Fruit fly (Drosophila melanogaster): ENCODE measurements around the gene atk.

Gene atk

dm6 chr3L:20508136-20508635 lies 43.5 kb upstream of the atk start:
- TF ChIP-seq trh (GFP tag; optimal IDR thresholded peaks at IDR 0.05), result peak; percentile 84
- peak; percentile 78 for TF ChIP-seq her (GFP tag; optimal IDR thresholded peaks at IDR 0.05)
- TF ChIP-seq CkIIα-i1 (GFP tag; IDR thresholded peaks at IDR 0.05), result peak; percentile 54; the same call in 1 of the 2 replicates
- TF ChIP-seq sob (GFP tag; IDR thresholded peaks at IDR 0.05), result peak; percentile 96
- TF ChIP-seq croc (GFP tag; conservative IDR thresholded peaks at IDR 0.05), result peak; percentile 84
- peak; percentile 84; the same call in 2 of the 3 replicates for TF ChIP-seq ase (GFP tag; IDR thresholded peaks at IDR 0.05)
- peak; percentile 84 for TF ChIP-seq CG8359 (GFP tag; optimal IDR thresholded peaks at IDR 0.05; ENCODE audit: borderline replicate concordance)
- peak; percentile 87 for TF ChIP-seq CG4730 (GFP tag; IDR thresholded peaks at IDR 0.05)
- TF ChIP-seq ssp (GFP tag; IDR thresholded peaks at IDR 0.05), result peak; percentile 86
- TF ChIP-seq Max (GFP tag; optimal IDR thresholded peaks at IDR 0.05), result peak; percentile 91
- peak; percentile 81 for TF ChIP-seq HmgD (GFP tag; optimal IDR thresholded peaks at IDR 0.05)
- TF ChIP-seq Dek (tag; optimal IDR thresholded peaks at IDR 0.05), result peak; percentile 94
- TF ChIP-seq CG2199 (GFP tag; IDR thresholded peaks at IDR 0.05), result peak; percentile 84; the same call in 2 of the 3 replicates
- no peak for TF ChIP-seq Doc3 (GFP tag; IDR thresholded peaks at IDR 0.05; ENCODE audit: partially characterized antibody)
- TF ChIP-seq sima (GFP tag; optimal IDR thresholded peaks at IDR 0.05), result peak; percentile 48
- peak; percentile 78 for TF ChIP-seq CG31365 (tag; optimal IDR thresholded peaks at IDR 0.05)
- peak; percentile 89 for TF ChIP-seq pum (GFP tag; optimal IDR thresholded peaks at IDR 0.05)
- TF ChIP-seq CG34224 (GFP tag; IDR thresholded peaks at IDR 0.05; ENCODE audit: partially characterized antibody), result peak; percentile 52; the same call in 1 of the 3 replicates
- peak; percentile 77 for TF ChIP-seq Mes4 (GFP tag; optimal IDR thresholded peaks at IDR 0.05)
- no peak for TF ChIP-seq CG3726 (GFP tag; IDR thresholded peaks at IDR 0.05)
- peak; percentile 71 for TF ChIP-seq CG8388 (GFP tag; optimal IDR thresholded peaks at IDR 0.05)
- peak; percentile 94 for TF ChIP-seq CG11247 (GFP tag; IDR thresholded peaks at IDR 0.05)
- peak; percentile 74 for TF ChIP-seq CG6254 (GFP tag; optimal IDR thresholded peaks at IDR 0.05)
- TF ChIP-seq usp (GFP tag; optimal IDR thresholded peaks at IDR 0.05), result no peak
- TF ChIP-seq Hr3 (GFP tag; optimal IDR thresholded peaks at IDR 0.05), result peak; percentile 87
- TF ChIP-seq fd3F (GFP tag; optimal IDR thresholded peaks at IDR 0.05), result peak; percentile 94
- peak in 1 of 3 experiments; percentile 72 for TF ChIP-seq lola (GFP tag; optimal IDR thresholded peaks at IDR 0.05)
- TF ChIP-seq nom (GFP tag; optimal IDR thresholded peaks at IDR 0.05), result peak; percentile 85
- TF ChIP-seq lilli (GFP tag; optimal IDR thresholded peaks at IDR 0.05), result peak; percentile 98
- peak; percentile 74 for TF ChIP-seq CG18764 (GFP tag; optimal IDR thresholded peaks at IDR 0.05)
- peak; percentile 79 for TF ChIP-seq jumu (GFP tag; optimal IDR thresholded peaks at IDR 0.05)
- peak; percentile 92 for TF ChIP-seq CG32772 (GFP tag; IDR thresholded peaks at IDR 0.05)
- peak; percentile 79 for TF ChIP-seq CG33557 (GFP tag; optimal IDR thresholded peaks at IDR 0.05)
- TF ChIP-seq fd102C (GFP tag; optimal IDR thresholded peaks at IDR 0.05), result no peak
- peak; percentile 91; the same call in 1 of the 2 replicates for TF ChIP-seq ranshi (GFP tag; IDR thresholded peaks at IDR 0.05)
- peak; percentile 78 for TF ChIP-seq CG8089 (GFP tag; optimal IDR thresholded peaks at IDR 0.05)
- TF ChIP-seq CG8944 (GFP tag; optimal IDR thresholded peaks at IDR 0.05), result peak; percentile 88
- 0 out of 4 replicates have a peak, but pooled peaks have one; percentile 14 for TF ChIP-seq Dll (GFP tag; IDR thresholded peaks at IDR 0.05; ENCODE audit: partially characterized antibody)
- peak; percentile 96 for TF ChIP-seq CG15011 (GFP tag; optimal IDR thresholded peaks at IDR 0.05)
- peak; percentile 82 for TF ChIP-seq CG11723 (GFP tag; optimal IDR thresholded peaks at IDR 0.05)
- TF ChIP-seq Eip74EF (GFP tag; optimal IDR thresholded peaks at IDR 0.05), result peak in 1 of 2 experiments; percentile 85
- peak; percentile 80 for TF ChIP-seq ab (GFP tag; optimal IDR thresholded peaks at IDR 0.05)
- no peak for TF ChIP-seq Hr39 (optimal IDR thresholded peaks at IDR 0.05)
- TF ChIP-seq otp (GFP tag; IDR thresholded peaks at IDR 0.05), result peak; percentile 85; the same call in 2 of the 3 replicates
- peak; percentile 78 for TF ChIP-seq CG7987 (GFP tag; optimal IDR thresholded peaks at IDR 0.05)
- TF ChIP-seq ci (GFP tag; IDR thresholded peaks at IDR 0.05), result peak; percentile 86; the same call in 2 of the 3 replicates
- TF ChIP-seq CG6765 (GFP tag; optimal IDR thresholded peaks at IDR 0.05), result peak; percentile 92
- TF ChIP-seq Six4 (GFP tag; optimal IDR thresholded peaks at IDR 0.05), result peak; percentile 89
- TF ChIP-seq BtbVII (GFP tag; optimal IDR thresholded peaks at IDR 0.05), result peak; percentile 94
- peak; percentile 95 for TF ChIP-seq CG30403 (GFP tag; optimal IDR thresholded peaks at IDR 0.05)
